Fruit fly (Drosophila melanogaster): ENCODE data around the gene ras.

Gene ras

DNA sequence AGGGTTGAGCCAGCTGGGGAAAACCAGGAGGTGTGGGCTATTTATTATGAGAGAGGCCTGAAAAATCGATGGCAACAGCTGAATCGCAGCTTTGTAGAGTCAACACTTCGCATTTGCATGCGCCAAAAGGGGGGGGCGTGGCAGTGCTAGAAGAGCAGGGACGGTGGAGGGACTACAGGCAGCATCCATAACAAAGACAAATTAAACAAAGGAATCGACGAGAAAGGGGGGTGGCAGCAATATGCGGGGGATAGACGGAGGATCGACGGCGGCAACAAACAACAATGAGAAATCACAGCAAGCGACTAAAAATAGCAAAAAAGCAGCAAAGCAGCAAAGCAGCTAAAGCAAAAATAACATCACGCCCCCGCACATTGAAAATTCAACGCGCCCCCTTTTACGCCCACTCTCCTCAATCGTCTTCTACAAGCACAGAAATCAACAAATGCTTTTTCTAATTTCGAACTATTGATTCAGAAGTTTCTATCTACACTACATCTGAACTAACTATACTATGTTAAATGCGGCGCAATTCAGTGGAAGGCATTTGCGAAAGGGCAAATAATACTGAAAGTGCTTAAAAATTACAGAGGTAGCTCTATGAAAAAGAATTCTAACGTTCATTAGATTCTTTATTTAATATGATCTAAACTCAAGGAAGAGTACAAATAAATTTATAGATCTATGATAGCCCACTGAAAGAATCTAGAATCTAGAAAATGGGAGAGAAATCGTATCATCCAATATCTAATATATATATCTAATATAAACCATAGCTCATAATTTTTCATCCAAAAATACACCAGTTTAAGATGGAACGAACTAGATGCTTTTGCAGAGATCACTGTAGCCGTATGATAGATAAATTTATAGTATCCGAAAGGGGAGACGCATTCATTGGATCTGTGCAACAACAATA is 9.3 kb upstream of the ras start (continued):
- no peak for TF ChIP-seq zen (tag; optimal IDR thresholded peaks at IDR 0.05)
- no peak for TF ChIP-seq bowl (GFP tag; IDR thresholded peaks at IDR 0.05)
- peak; percentile 3 for TF ChIP-seq gem (tag; optimal IDR thresholded peaks at IDR 0.05)
- TF ChIP-seq grau (tag; optimal IDR thresholded peaks at IDR 0.05) = peak; percentile 40
- TF ChIP-seq CG17568 (GFP tag; optimal IDR thresholded peaks at IDR 0.05) = no peak
- TF ChIP-seq CG1603 (tag; optimal IDR thresholded peaks at IDR 0.05) = no peak
- TF ChIP-seq onecut (GFP tag; IDR thresholded peaks at IDR 0.05) = peak; percentile 80
- TF ChIP-seq CG12744 (GFP tag; optimal IDR thresholded peaks at IDR 0.05) = no peak
- no peak for TF ChIP-seq CG13894 (tag; optimal IDR thresholded peaks at IDR 0.05)
- TF ChIP-seq ttk (GFP tag; IDR thresholded peaks at IDR 0.05) = no peak
- peak; percentile 3 for TF ChIP-seq CG15269 (tag; optimal IDR thresholded peaks at IDR 0.05)
- no peak for TF ChIP-seq TFAM (GFP tag; optimal IDR thresholded peaks at IDR 0.05)
- TF ChIP-seq sens (GFP tag) = peak; percentile 9
- TF ChIP-seq sim (GFP tag; IDR thresholded peaks at IDR 0.05) = no peak

DNA sequence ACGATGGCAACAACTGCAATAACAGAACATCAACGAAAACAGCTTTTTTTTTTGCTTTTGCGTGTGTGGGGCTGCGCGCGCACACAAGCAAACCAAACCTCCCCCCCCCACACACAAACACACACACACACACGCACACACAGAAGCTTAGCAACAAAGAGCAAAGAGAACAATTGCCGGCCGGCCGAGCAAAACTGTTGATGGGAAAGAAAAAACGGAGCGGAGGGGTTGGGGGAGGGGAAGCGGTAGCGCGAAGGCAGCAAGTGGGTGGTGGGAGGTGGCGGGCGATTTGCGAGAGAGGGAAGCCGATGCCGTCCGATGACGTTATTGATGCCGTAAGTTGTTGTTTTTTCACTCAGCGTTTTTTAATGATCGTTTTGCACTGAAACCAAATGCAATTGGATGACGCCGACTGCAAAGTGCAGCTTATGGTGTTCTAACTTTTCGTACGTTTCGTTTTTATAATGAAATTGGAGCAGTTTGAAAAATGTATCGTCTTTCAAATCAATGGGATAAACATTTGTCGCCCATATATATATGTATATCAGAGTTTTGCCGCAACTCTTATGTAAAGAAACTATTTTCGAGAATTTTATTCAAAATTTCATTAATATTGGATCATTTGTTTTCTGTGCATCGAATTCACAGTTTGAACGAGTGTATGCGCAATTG is 8.5 kb upstream of the ras start:
- TF ChIP-seq btn (GFP tag; optimal IDR thresholded peaks at IDR 0.05) (no peak), CG34422 (GFP tag; IDR thresholded peaks at IDR 0.05) (peak; percentile 79; the same call in 1 of the 3 replicates), knrl (GFP tag; IDR thresholded peaks at IDR 0.05; ENCODE audit: partially characterized antibody) (no peak), Sry-δ (GFP tag; optimal IDR thresholded peaks at IDR 0.05) (no peak), CG10979 (tag; optimal IDR thresholded peaks at IDR 0.05) (no peak), CG17829 (tag; optimal IDR thresholded peaks at IDR 0.05) (no peak), Oli (tag; optimal IDR thresholded peaks at IDR 0.05) (peak; percentile 5), abd-A (tag; optimal IDR thresholded peaks at IDR 0.05) (peak; percentile 63), CG12071 (GFP tag; optimal IDR thresholded peaks at IDR 0.05) (no peak), CG5245 (GFP tag; optimal IDR thresholded peaks at IDR 0.05) (no peak), Hr51 (GFP tag; optimal IDR thresholded peaks at IDR 0.05) (peak in 1 of 2 experiments; percentile 8), Trl (optimal IDR thresholded peaks at IDR 0.05) (peak; percentile 10 to 48), Trl (GFP tag; optimal IDR thresholded peaks at IDR 0.05) (no peak), CG11093 (GFP tag; IDR thresholded peaks at IDR 0.05) (no peak), br (optimal IDR thresholded peaks at IDR 0.05) (no peak), CG34376 (GFP tag; optimal IDR thresholded peaks at IDR 0.05) (no peak), sqz (GFP tag; optimal IDR thresholded peaks at IDR 0.05) (peak; percentile 67), eve (GFP tag; optimal IDR thresholded peaks at IDR 0.05) (no peak), ro (GFP tag; IDR thresholded peaks at IDR 0.05) (no peak), CG10543 (GFP tag; optimal IDR thresholded peaks at IDR 0.05) (peak; percentile 48), CG11085 (GFP tag; IDR thresholded peaks at IDR 0.05) (no peak), grau (tag; optimal IDR thresholded peaks at IDR 0.05) (no peak), Nf-YB (GFP tag; optimal IDR thresholded peaks at IDR 0.05) (no peak), CG4707 (GFP tag; optimal IDR thresholded peaks at IDR 0.05) (no peak), hbn (GFP tag; IDR thresholded peaks at IDR 0.05; ENCODE audit: partially characterized antibody) (no peak), mirr (GFP tag; optimal IDR thresholded peaks at IDR 0.05) (no peak), BEAF-32 (GFP tag; optimal IDR thresholded peaks at IDR 0.05) (no peak), stc (GFP tag; IDR thresholded peaks at IDR 0.05) (no peak), HLH54F (GFP tag; optimal IDR thresholded peaks at IDR 0.05) (no peak), odd (GFP tag; optimal IDR thresholded peaks at IDR 0.05) (no peak), CG4360 (GFP tag; IDR thresholded peaks at IDR 0.05) (0 out of 2 replicates have a peak, but pooled peaks have one; percentile 8), CG14014 (GFP tag; IDR thresholded peaks at IDR 0.05) (0 out of 2 replicates have a peak, but pooled peaks have one; percentile 24), CG12942 (GFP tag; optimal IDR thresholded peaks at IDR 0.05) (no peak), scrt (GFP tag; optimal IDR thresholded peaks at IDR 0.05) (peak; percentile 88), CG30431 (GFP tag; optimal IDR thresholded peaks at IDR 0.05) (no peak)

Measured in whole organism, embryonic.